Worm (Caenorhabditis elegans): Measurements from ENCODE around the gene txdc-17.

DNA sequence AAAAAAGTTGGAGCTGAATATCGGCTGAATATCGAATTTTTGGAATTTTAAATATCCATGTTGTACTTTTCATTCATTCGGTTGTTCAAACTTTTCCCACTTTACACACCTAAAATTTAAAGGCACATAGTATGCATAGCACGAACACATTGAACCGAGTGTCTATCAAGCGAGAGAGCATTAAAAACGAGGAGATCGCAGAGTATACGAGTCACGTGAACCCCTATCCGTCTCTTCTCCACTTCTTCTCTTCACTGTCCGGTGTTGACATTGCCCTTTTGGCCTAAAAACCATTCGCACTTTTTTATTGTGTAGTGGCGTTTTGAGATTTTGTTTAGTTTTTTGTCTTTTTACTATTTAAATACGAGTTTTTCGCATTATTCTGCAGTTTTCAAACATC is 30.0 kb upstream of the txdc-17 start:
- TF ChIP-seq W03F9.2 (tag; optimal IDR thresholded peaks at IDR 0.05) (peak; percentile 47), him-1 (tag; optimal IDR thresholded peaks at IDR 0.05) (no peak), dao-5 (tag; optimal IDR thresholded peaks at IDR 0.05) (no peak)

All from whole organism, L4/young adult.